Worm (Caenorhabditis elegans): ENCODE results near the gene srz-11.

Gene srz-11

DNA sequence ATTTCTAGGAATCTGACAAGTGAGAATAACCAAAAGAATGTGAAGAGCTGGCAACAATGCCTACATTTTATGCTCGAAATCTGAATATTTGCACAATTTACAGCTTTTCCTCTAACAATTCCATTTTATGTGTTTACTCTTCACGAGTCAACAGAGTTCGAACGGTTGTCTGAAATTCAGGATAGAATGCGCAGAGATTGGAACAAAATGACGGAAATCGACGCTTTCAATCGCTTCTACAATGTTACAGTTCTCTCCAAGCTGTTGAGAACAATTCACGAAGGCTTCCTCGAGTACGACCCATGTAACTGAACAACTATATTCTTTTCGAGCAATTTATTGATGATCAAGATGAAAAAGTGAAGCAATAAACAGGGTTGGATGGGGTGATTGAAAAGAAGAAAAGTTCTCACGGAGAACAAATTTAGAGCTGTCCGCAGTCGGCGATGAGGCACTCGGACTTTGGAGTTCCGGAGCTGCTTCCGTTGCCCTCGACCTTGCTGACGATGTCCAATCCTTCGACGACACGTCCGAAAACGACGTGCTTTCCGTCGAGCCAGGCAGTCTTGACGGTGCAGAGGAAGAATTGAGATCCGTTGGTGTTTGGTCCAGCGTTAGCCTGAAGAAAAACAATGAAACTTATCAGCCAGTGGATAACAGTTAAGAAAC is 23.5 kb downstream of the srz-11 start, which contains the start of gene Y75B12B.3 (continued):
- TF ChIP-seq let-607 (tag; optimal IDR thresholded peaks at IDR 0.05) = no peak
- no peak for TF ChIP-seq ets-4 (GFP tag; optimal IDR thresholded peaks at IDR 0.05)
- TF ChIP-seq ccch-3 (GFP tag; optimal IDR thresholded peaks at IDR 0.05) = no peak
- TF ChIP-seq bed-1 (GFP tag; IDR thresholded peaks at IDR 0.05) = no peak
- TF ChIP-seq mxl-1 (tag; optimal IDR thresholded peaks at IDR 0.05) = no peak
- no peak for TF ChIP-seq gei-17 (GFP tag; optimal IDR thresholded peaks at IDR 0.05)
- TF ChIP-seq lag-1 (GFP tag; IDR thresholded peaks at IDR 0.05) = no peak
- TF ChIP-seq atf-7 (tag; optimal IDR thresholded peaks at IDR 0.05) = no peak
- peak; percentile 77 for TF ChIP-seq lin-26 (GFP tag; IDR thresholded peaks at IDR 0.05)
- peak; percentile 73 for TF ChIP-seq ceh-79 (tag; optimal IDR thresholded peaks at IDR 0.05)
- no peak for TF ChIP-seq snpc-1.1 (tag; optimal IDR thresholded peaks at IDR 0.05; ENCODE audit: insufficient read depth)
- no peak for TF ChIP-seq cebp-2 (GFP tag; IDR thresholded peaks at IDR 0.05)
- TF ChIP-seq D2030.7 (GFP tag; IDR thresholded peaks at IDR 0.05) = no peak
- TF ChIP-seq dpff-1 (tag; optimal IDR thresholded peaks at IDR 0.05) = no peak
- no peak for TF ChIP-seq aptf-3 (GFP tag; IDR thresholded peaks at IDR 0.05)
- peak; percentile 24 for TF ChIP-seq T26A5.8 (tag; optimal IDR thresholded peaks at IDR 0.05)
- no peak for TF ChIP-seq K11D2.4 (GFP tag; IDR thresholded peaks at IDR 0.05)
- no peak for TF ChIP-seq rpc-1 (optimal IDR thresholded peaks at IDR 0.05)
- no peak for TF ChIP-seq rpc-1 (tag; optimal IDR thresholded peaks at IDR 0.05)
- TF ChIP-seq rec-8 (tag; optimal IDR thresholded peaks at IDR 0.05) = peak in 1 of 2 experiments; percentile 22
- no peak for TF ChIP-seq ztf-22 (GFP tag; optimal IDR thresholded peaks at IDR 0.05)
- peak; percentile 43 for TF ChIP-seq snpc-1.3 (tag; optimal IDR thresholded peaks at IDR 0.05; ENCODE audit: insufficient read depth)
- TF ChIP-seq F57C9.4 (tag; optimal IDR thresholded peaks at IDR 0.05) = no peak
- TF ChIP-seq hlh-12 (tag; optimal IDR thresholded peaks at IDR 0.05) = no peak
- peak; percentile 32; the same call in 1 of the 2 replicates for TF ChIP-seq dox-1 (GFP tag; IDR thresholded peaks at IDR 0.05)
- no peak for TF ChIP-seq unc-130 (GFP tag; optimal IDR thresholded peaks at IDR 0.05)
- TF ChIP-seq F39B2.1 (GFP tag; IDR thresholded peaks at IDR 0.05) = peak; percentile 27; the same call in 1 of the 2 replicates
- no peak for TF ChIP-seq Y53F4B.3 (GFP tag; IDR thresholded peaks at IDR 0.05)
- peak; percentile 36 for TF ChIP-seq die-1 (tag; optimal IDR thresholded peaks at IDR 0.05)
- TF ChIP-seq B0336.3 (GFP tag; IDR thresholded peaks at IDR 0.05) = peak; percentile 81
- TF ChIP-seq F52B5.7 (tag; optimal IDR thresholded peaks at IDR 0.05) = no peak
- no peak for TF ChIP-seq ztf-3 (GFP tag; optimal IDR thresholded peaks at IDR 0.05)
- no peak for TF ChIP-seq hmg-20 (GFP tag; IDR thresholded peaks at IDR 0.05)
- peak; percentile 48 for TF ChIP-seq snpc-4 (GFP tag; optimal IDR thresholded peaks at IDR 0.05)
- TF ChIP-seq snpc-4 (tag; optimal IDR thresholded peaks at IDR 0.05) = peak in 2 of 4 experiments; percentile 0 to 37
- no peak for TF ChIP-seq B0035.1 (tag; optimal IDR thresholded peaks at IDR 0.05)
- TF ChIP-seq attf-3 (GFP tag; conservative IDR thresholded peaks at IDR 0.05) = no peak
- no peak for TF ChIP-seq zim-3 (tag; optimal IDR thresholded peaks at IDR 0.05)
- TF ChIP-seq somi-1 (GFP tag; optimal IDR thresholded peaks at IDR 0.05) = no peak
- no peak for TF ChIP-seq repo-1 (tag; optimal IDR thresholded peaks at IDR 0.05)
- peak; percentile 72 for TF ChIP-seq zfh-2 (GFP tag; conservative IDR thresholded peaks at IDR 0.05)
- TF ChIP-seq B0019.2 (GFP tag; conservative IDR thresholded peaks at IDR 0.05) = no peak
- no peak for TF ChIP-seq ztf-28 (GFP tag; IDR thresholded peaks at IDR 0.05)
- TF ChIP-seq tbx-9 (tag; optimal IDR thresholded peaks at IDR 0.05; ENCODE audit: borderline replicate concordance) = no peak
- TF ChIP-seq F55B11.4 (tag; optimal IDR thresholded peaks at IDR 0.05; ENCODE audit: borderline replicate concordance, insufficient read depth) = no peak
- TF ChIP-seq nfya-1 (tag; optimal IDR thresholded peaks at IDR 0.05; ENCODE audit: borderline replicate concordance, insufficient read depth) = no peak
- no peak for TF ChIP-seq mes-4 (tag; optimal IDR thresholded peaks at IDR 0.05)
- TF ChIP-seq unc-62 (GFP tag; optimal IDR thresholded peaks at IDR 0.05) = no peak
